Worm (Caenorhabditis elegans): ENCODE data around the gene spp-6.

ce11 chrX:7278095-7278494 lies 39.0 kb upstream of the spp-6 start:
- TF ChIP-seq ama-1 (optimal IDR thresholded peaks at IDR 0.05) = no peak
- TF ChIP-seq unc-62 (GFP tag; optimal IDR thresholded peaks at IDR 0.05 in 1 of 2) = peak in 1 of 2 experiments; percentile 95
- no peak for TF ChIP-seq unc-62 (tag; optimal IDR thresholded peaks at IDR 0.05)
- no peak for TF ChIP-seq ces-1 (GFP tag; optimal IDR thresholded peaks at IDR 0.05)
- no peak for TF ChIP-seq F37D6.2 (tag; optimal IDR thresholded peaks at IDR 0.05)
- TF ChIP-seq dpl-1 (GFP tag; optimal IDR thresholded peaks at IDR 0.05) = no peak
- no peak for TF ChIP-seq zag-1 (tag; optimal IDR thresholded peaks at IDR 0.05)
